Worm (Caenorhabditis elegans) whole organism, L3 larva: Measurements from ENCODE around the gene F45G2.7.

ENCODE experiments used
- ama-1 ChIP-seq: fragments of 150-350 bp; optimal IDR thresholded peaks from 2 replicates; lab custom pipeline; 2018
- ceh-28 ChIP-seq: fragments of 150-350 bp; optimal IDR thresholded peaks from 2 replicates; lab custom pipeline; 2014; ENCODE audit warnings: missing biosample characterization, missing genetic modification reagents, missing genetic modification characterization
- elt-3 ChIP-seq, 3 experiments: fragments of 150-350 bp in 1 of 3; sonication (generic microtip) in 2 of 3; optimal IDR thresholded peaks; 2 replicates in 2 of 3; 4 replicates in 1 of 3; lab custom pipeline; 2014 to 2017; ENCODE audit warnings: missing biosample characterization in 3 of 3, missing genetic modification characterization in 3 of 3
- fos-1 ChIP-seq: fragments of 150-350 bp; optimal IDR thresholded peaks from 2 replicates; lab custom pipeline; 2014; ENCODE audit warnings: missing biosample characterization, missing genetic modification characterization
- jun-1 ChIP-seq: fragments of 150-350 bp; optimal IDR thresholded peaks from 2 replicates; lab custom pipeline; 2014; ENCODE audit warnings: missing biosample characterization, missing genetic modification reagents, missing genetic modification characterization
- lsy-12 ChIP-seq: sonication (generic microtip); optimal IDR thresholded peaks from 2 replicates; lab custom pipeline; 2016; ENCODE audit warnings: mild to moderate bottlenecking, missing genetic modification characterization, missing compliant biosample characterization
- nhr-11 ChIP-seq: fragments of 150-350 bp; optimal IDR thresholded peaks from 2 replicates; lab custom pipeline; 2014; ENCODE audit warnings: missing biosample characterization, missing genetic modification characterization
- nhr-23 ChIP-seq: fragments of 150-350 bp; optimal IDR thresholded peaks from 2 replicates; lab custom pipeline; 2014; ENCODE audit warnings: missing biosample characterization, missing genetic modification reagents, missing genetic modification characterization
- nhr-67 ChIP-seq: fragments of 150-350 bp; optimal IDR thresholded peaks from 2 replicates; lab custom pipeline; 2014; ENCODE audit warnings: missing biosample characterization, missing genetic modification characterization
- pha-4 ChIP-seq: fragments of 150-350 bp; optimal IDR thresholded peaks from 2 replicates; lab custom pipeline; 2014; ENCODE audit warnings: missing biosample characterization, missing genetic modification reagents, missing genetic modification characterization
- snpc-4 ChIP-seq: fragments of 150-350 bp; optimal IDR thresholded peaks from 2 replicates; lab custom pipeline; 2014; ENCODE audit warnings: missing biosample characterization, missing genetic modification characterization
- unc-39 ChIP-seq: sonication (generic microtip); optimal IDR thresholded peaks from 4 replicates; lab custom pipeline; 2017; ENCODE audit warnings: missing biosample characterization, missing genetic modification characterization
- unc-62 ChIP-seq: fragments of 150-350 bp; sonication (generic microtip); optimal IDR thresholded peaks from 4 replicates; lab custom pipeline; 2014; ENCODE audit warnings: missing biosample characterization, missing genetic modification reagents, missing genetic modification characterization

DNA sequence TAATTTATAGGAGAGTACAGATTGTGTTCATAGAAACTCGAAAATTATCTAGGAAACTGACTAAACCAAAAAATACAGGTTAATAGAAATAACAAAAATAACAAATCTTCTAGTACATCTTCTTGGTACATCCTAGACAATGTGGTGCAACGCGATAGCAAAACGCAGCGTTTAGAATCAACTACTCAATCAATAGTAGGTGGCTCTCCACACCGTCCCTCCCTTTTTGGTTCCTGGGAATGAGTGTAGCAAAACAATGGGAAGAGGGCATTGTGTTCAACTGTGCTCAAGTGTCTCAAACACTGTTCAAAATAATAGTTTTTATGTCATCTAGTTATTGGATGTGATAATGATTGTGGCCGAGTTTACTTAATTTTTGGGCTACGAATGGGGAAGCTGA, 42.4 kb upstream of the F45G2.7 start, which contains the start of gene T27E9.6:
- no peak for TF ChIP-seq snpc-4 (tag; lab: Kevin White, UChicago)
- no peak for TF ChIP-seq nhr-23 (tag; lab: Kevin White, UChicago)
- no peak for TF ChIP-seq nhr-11 (tag; lab: Kevin White, UChicago)
- no peak for TF ChIP-seq pha-4 (tag; lab: Kevin White, UChicago)
- no peak for TF ChIP-seq unc-62 (GFP tag; lab: Kevin White, UChicago)
- no peak for TF ChIP-seq elt-3 (tag; optimal IDR thresholded peaks at IDR 0.05; lab: Kevin White, UChicago)
- no peak for TF ChIP-seq jun-1 (tag; lab: Kevin White, UChicago)
- TF ChIP-seq lsy-12, result no peak
- no peak for TF ChIP-seq nhr-67 (tag; lab: Kevin White, UChicago)
- TF ChIP-seq unc-39 (tag; lab: Kevin White, UChicago), result no peak
- no peak for TF ChIP-seq ama-1
- no peak for TF ChIP-seq ceh-28 (tag; lab: Kevin White, UChicago)
- no peak for TF ChIP-seq fos-1 (tag; lab: Kevin White, UChicago)
